Worm (Caenorhabditis elegans): Measurements from ENCODE around the gene nhr-262.

Gene nhr-262

ce11 chrV:16904612-16905011, at the start of gene nhr-262:
Gene nhr-262 (plus strand): TSS chrV:16904912.
- TF ChIP-seq unc-62 (GFP tag; optimal IDR thresholded peaks at IDR 0.05) = no peak

- TF ChIP-seq unc-62 (GFP tag; optimal IDR thresholded peaks at IDR 0.05) = no peak
Measured at ce11 chrV:16857977-16858479, 46.7 kb upstream of the nhr-262 start, which contains the start of the genes clec-31 and clec-22. Gene clec-31 (minus strand): TSS chrV:16858077. Gene clec-22 (plus strand): TSS chrV:16858429.

DNA sequence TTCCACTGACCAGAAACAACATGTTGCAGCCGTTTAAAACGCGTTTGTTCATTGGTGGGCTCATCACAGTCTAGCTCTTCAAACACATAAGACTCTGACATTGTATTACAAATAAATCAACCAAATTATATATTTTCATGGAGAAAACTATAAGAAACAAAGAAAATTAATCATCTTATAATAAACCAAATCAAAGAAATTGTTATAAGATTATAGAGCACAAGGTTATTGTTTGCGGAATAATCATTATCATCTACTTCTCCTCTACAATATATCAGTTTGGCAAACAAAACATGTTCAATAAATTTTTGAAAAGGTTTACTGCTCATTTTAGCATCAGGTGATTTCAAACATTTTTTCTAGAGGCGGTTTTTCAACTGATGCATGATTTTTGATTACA, 43.0 kb upstream of the nhr-262 start, which contains the start of the genes clec-32 and clec-24:
Gene clec-32 (minus strand): TSS at position 101 of the 400 bp plus-strand sequence.
Gene clec-24 (plus strand): TSS at position 294 of the 400 bp plus-strand sequence.
- no peak for TF ChIP-seq unc-62 (GFP tag; optimal IDR thresholded peaks at IDR 0.05)

DNA sequence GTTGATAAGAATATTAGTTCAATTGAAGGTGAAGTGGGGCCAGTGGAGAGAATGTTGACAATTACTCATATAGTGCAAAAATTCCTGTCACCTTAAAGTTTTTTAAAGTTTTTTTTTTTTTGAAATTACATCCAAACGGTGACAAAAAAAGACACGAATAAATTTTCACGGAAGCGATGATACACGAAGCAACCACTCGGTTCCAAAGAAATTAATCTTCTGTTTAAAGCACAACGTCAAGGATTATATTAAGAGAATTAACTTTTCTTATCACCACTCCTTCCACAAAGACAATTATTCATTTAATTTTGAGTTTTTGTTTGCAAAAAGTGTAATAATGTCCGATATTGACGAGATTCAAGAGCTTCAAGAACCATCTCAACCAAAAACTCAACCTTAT, 39.3 kb upstream of the nhr-262 start, which contains the start of gene clec-28:
Gene clec-28 (plus strand): TSS at position 301 of the 400 bp plus-strand sequence.
- no peak for TF ChIP-seq unc-62 (GFP tag; optimal IDR thresholded peaks at IDR 0.05)

ce11 chrV:16869740-16870139, 35.0 kb upstream of the nhr-262 start, which contains the start of gene clec-33:
Gene clec-33 (minus strand): TSS chrV:16869840.
- no peak for TF ChIP-seq unc-62 (GFP tag; optimal IDR thresholded peaks at IDR 0.05)

ce11 chrV:16871387-16871786, 33.3 kb upstream of the nhr-262 start, which contains the start of gene thn-4:
Gene thn-4 (minus strand): TSS chrV:16871487.
- TF ChIP-seq unc-62 (GFP tag; optimal IDR thresholded peaks at IDR 0.05) = no peak

ce11 chrV:16873642-16874041, 31.1 kb upstream of the nhr-262 start, which contains the start of gene srw-23:
Gene srw-23 (plus strand): TSS chrV:16873942.
- TF ChIP-seq unc-62 (GFP tag; optimal IDR thresholded peaks at IDR 0.05) = no peak

- no peak for TF ChIP-seq unc-62 (GFP tag; optimal IDR thresholded peaks at IDR 0.05)
Measured at ce11 chrV:16874966-16875365, 29.7 kb upstream of the nhr-262 start, which contains the start of gene F49A5.10. Gene F49A5.10 (plus strand): TSS chrV:16875266.

- TF ChIP-seq unc-62 (GFP tag; optimal IDR thresholded peaks at IDR 0.05) = no peak
Measured at ce11 chrV:16879532-16879931, 25.2 kb upstream of the nhr-262 start.

- TF ChIP-seq unc-62 (GFP tag; optimal IDR thresholded peaks at IDR 0.05) = no peak
Measured at ce11 chrV:16880054-16880453, 24.7 kb upstream of the nhr-262 start, which contains the start of gene F09C6.3. Gene F09C6.3 (minus strand): TSS chrV:16880154.

DNA sequence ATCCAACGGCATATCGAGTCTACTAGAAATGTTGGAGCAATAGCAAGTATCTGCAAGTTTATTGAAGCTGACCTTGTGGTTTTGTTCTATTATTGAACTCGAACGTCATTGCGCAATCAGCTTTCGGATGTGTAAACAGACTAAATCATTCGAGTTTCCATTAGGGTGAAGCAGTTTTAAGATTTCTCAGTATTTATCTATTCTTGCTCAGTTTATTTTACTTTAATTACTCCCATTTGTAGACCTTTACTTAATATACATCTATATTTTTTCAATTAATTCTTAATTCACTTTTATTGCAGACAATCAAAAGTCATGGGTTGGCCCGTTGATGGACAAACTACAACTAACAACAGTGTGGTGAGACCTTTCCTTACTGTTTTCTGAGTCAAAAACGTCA, 24.0 kb upstream of the nhr-262 start, which contains the start of gene F09C6.14:
Gene F09C6.14 (plus strand): TSS at position 301 of the 400 bp plus-strand sequence.
- TF ChIP-seq unc-62 (GFP tag; optimal IDR thresholded peaks at IDR 0.05) = no peak

- TF ChIP-seq unc-62 (GFP tag; optimal IDR thresholded peaks at IDR 0.05) = no peak
Measured at ce11 chrV:16882260-16882918, 22.3 kb upstream of the nhr-262 start, which contains the start of the genes F09C6.11 and F09C6.12. Gene F09C6.11 (minus strand): TSS chrV:16882310. Gene F09C6.12 (plus strand): TSS chrV:16882868.

DNA sequence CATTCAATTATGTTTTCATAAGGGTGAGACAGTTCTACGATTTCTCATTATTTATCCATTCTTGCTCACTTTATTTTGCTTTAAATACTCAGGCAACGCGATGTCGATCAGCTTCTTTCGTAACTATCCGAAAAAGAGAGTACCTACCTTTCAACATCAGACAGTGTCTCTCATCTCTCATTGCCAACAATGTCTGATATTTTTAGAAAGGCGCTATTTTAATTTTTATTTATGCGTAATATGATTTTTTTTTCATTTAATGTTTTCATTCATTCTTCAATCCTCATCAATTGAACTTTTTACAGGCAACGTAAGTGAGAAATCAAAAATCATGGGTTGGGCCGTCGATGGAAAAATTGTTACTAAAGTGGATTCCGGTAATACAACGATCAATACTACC, 20.0 kb upstream of the nhr-262 start, which contains the start of gene F09C6.13:
Gene F09C6.13 (plus strand): TSS at position 301 of the 400 bp plus-strand sequence.
- no peak for TF ChIP-seq unc-62 (GFP tag; optimal IDR thresholded peaks at IDR 0.05)

DNA sequence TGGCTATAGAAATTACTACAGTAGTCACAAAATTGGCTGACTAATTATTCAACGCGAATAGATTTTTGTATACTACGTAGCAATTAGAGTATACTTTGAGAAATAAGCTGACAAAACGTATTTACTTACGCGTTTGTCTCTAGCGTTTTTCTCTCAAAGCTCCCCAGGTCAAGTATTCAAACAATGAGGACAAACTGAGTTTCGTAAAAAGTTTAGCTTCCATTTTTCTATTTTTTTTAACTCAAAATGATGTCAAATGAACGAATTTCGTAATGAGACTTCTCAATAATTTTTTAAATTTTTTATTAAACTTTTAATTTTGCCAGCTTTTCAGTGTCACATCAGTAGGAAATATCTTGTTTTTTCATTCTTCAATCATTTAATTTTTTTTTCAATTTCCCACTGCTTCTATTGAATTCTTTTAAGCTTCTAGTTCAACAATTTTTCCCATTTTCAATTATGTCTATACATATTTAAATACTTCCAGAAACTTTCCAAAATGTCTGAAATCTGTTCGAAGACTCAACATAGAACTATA, 15.9 kb upstream of the nhr-262 start, which contains the start of the genes ifas-2 and fbxa-44:
Gene ifas-2 (minus strand): TSS at position 101 of the 538 bp plus-strand sequence.
Gene fbxa-44 (plus strand): TSS at position 488 of the 538 bp plus-strand sequence.
- no peak for TF ChIP-seq unc-62 (GFP tag; optimal IDR thresholded peaks at IDR 0.05)

- TF ChIP-seq unc-62 (GFP tag; optimal IDR thresholded peaks at IDR 0.05) = no peak
Measured at ce11 chrV:16893440-16893839, 11.3 kb upstream of the nhr-262 start, which contains the start of gene F09C6.15. Gene F09C6.15 (plus strand): TSS chrV:16893740.

DNA sequence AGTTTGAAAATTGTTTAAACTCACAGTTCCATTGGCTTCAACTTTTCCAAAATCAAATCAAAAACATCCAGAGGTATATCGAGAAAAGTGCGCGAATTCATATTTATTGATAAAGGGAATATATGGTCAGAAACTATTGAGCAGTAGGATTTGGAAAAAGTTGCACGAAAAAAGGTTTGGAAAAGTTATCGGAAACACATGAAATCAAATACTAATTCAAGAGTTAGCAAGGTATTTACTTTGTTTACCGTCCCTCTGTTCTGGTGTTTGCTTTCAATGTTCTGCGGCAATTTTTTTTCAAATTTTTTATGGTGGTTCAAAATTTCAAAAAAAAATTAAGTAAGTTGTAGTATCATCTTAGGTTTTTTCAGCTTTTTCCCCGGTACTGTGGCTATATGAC, 5.4 kb upstream of the nhr-262 start, which contains the start of gene fbxa-45:
Gene fbxa-45 (minus strand): TSS at position 101 of the 400 bp plus-strand sequence.
- no peak for TF ChIP-seq unc-62 (GFP tag; optimal IDR thresholded peaks at IDR 0.05)

All from whole organism, dauer.